Worm (Caenorhabditis elegans): Measurements from ENCODE around the gene lrr-1.
A peak's percentile ranks its signal among the peaks of the same experiment; 100 is the strongest.

lrr-1 gene

DNA sequence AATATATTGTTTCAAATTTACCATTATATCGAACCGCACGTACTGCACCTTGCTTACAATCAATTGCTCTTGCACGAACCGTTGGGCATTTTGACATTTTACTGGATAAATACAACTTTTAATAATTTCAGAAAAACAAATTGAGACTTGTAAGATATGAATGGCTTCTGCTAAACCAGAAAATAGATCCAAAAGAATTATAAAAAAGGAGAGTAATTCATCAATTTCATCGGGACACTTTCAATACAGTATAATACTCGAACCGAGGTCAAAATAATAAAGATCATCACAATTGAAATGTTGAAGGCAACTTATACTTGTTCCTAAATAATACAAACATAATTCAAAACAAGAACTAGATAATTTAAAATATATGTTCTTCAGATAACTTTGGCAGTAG lies 4.6 kb downstream of the lrr-1 start, which contains the start of gene wdr-83:
Gene wdr-83 (minus strand): TSS at position 101 of the 400 bp plus-strand sequence.
- TF ChIP-seq nhr-25 (tag; optimal IDR thresholded peaks at IDR 0.05) (no peak), nhr-237 (tag; optimal IDR thresholded peaks at IDR 0.05) (no peak), nhr-77 (tag; optimal IDR thresholded peaks at IDR 0.05) (no peak), aly-2 (tag; optimal IDR thresholded peaks at IDR 0.05) (no peak), elt-1 (tag; optimal IDR thresholded peaks at IDR 0.05) (no peak), nhr-11 (tag; optimal IDR thresholded peaks at IDR 0.05) (no peak), ceh-16 (tag; optimal IDR thresholded peaks at IDR 0.05) (no peak), C34F6.9 (tag; optimal IDR thresholded peaks at IDR 0.05) (no peak), mdl-1 (tag; optimal IDR thresholded peaks at IDR 0.05) (no peak), sma-3 (GFP tag; optimal IDR thresholded peaks at IDR 0.05) (no peak), ZK546.5 (tag; optimal IDR thresholded peaks at IDR 0.05) (no peak), R02D3.7 (tag; optimal IDR thresholded peaks at IDR 0.05) (no peak), ztf-11 (tag; optimal IDR thresholded peaks at IDR 0.05) (no peak), nhr-23 (tag; optimal IDR thresholded peaks at IDR 0.05) (no peak), mab-5 (tag; optimal IDR thresholded peaks at IDR 0.05) (no peak), blmp-1 (tag; optimal IDR thresholded peaks at IDR 0.05; ENCODE audit: insufficient read depth) (no peak), lin-39 (tag; optimal IDR thresholded peaks at IDR 0.05) (no peak), fos-1 (tag; optimal IDR thresholded peaks at IDR 0.05) (no peak)

DNA sequence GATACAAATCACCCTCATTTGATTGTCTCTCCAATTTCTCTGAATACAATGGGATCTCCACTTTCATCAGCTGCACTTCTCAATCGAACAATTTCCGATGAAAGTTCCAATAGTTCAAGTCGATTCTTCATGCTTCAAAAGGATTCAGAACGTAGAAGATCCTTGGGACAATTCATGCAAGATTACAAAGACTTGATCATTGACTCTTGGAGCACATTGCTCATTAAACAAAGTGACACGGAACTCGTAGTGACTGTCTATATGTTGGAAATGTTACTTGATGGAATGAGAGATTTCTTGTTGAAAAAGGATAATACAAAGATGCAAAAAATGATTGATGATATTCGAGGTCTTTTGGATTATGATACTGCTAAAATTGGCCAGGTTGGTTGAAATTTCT lies 8.3 kb downstream of the lrr-1 start:
- no peak for TF ChIP-seq F13H6.1 (tag; optimal IDR thresholded peaks at IDR 0.05)

DNA sequence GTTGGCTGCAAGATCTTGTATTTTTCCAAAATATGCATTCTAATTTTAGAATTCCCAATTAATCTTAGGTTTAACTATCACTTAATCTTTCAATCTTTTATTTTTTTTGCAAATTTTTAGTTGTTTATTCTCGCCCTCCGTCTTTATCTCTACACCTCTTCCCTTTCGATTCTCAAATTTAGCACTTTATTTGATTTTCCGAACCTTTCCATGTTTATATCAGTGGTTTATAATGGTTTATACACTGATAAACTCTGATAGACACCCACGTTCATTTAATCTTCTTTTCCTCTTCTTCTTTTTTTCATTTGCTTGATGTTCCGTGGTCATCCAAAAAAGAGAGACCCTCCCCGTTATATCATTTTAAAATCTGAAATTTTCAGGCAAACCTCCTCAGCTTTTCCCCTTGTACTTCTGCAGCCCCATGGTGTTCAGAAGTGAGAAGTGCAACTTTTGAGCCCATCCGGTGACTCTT lies 13.8 kb downstream of the lrr-1 start, which contains the start of the genes nsy-1 and F59A6.13:
Gene nsy-1 (plus strand): TSS at position 377 of the 475 bp plus-strand sequence.
Gene F59A6.13 (plus strand): TSS at position 425 of the 475 bp plus-strand sequence.
- TF ChIP-seq ceh-16 (tag; optimal IDR thresholded peaks at IDR 0.05), result no peak
- peak; percentile 35 for TF ChIP-seq sma-9 (GFP tag; optimal IDR thresholded peaks at IDR 0.05)
- TF ChIP-seq sma-9 (tag; optimal IDR thresholded peaks at IDR 0.05), result no peak
- TF ChIP-seq fos-1 (tag; optimal IDR thresholded peaks at IDR 0.05), result peak; percentile 61

DNA sequence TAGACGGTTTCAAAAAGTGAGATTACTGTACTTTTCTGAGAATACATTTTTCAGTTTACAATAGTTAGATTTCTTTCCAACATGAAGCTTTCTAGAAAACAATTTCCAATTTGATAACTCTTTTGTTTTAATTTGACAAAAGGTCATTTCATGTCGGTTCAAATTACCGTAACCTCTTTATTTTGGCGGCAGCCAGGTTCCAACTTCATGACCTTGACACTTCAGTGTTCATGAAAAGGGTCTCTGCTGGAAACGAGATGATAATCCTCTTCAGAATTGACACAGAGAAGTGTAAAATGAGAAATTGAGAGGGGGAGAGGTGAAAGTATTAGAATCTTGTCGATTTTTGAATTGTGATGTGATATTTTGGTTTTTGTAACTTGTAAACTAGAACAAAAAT lies 14.7 kb downstream of the lrr-1 start:
- TF ChIP-seq ztf-11 (tag; optimal IDR thresholded peaks at IDR 0.05) (no peak), ama-1 (optimal IDR thresholded peaks at IDR 0.05) (no peak), nhr-25 (tag; optimal IDR thresholded peaks at IDR 0.05) (peak; percentile 60), fos-1 (tag; optimal IDR thresholded peaks at IDR 0.05) (no peak), ceh-16 (tag; optimal IDR thresholded peaks at IDR 0.05) (no peak), dmd-4 (tag; optimal IDR thresholded peaks at IDR 0.05) (no peak), zag-1 (tag; optimal IDR thresholded peaks at IDR 0.05) (no peak), nhr-129 (tag; optimal IDR thresholded peaks at IDR 0.05) (no peak), blmp-1 (tag; optimal IDR thresholded peaks at IDR 0.05; ENCODE audit: insufficient read depth) (peak; percentile 39), nhr-77 (tag; optimal IDR thresholded peaks at IDR 0.05) (no peak), lin-39 (tag; optimal IDR thresholded peaks at IDR 0.05) (no peak), aly-2 (tag; optimal IDR thresholded peaks at IDR 0.05) (no peak), gmeb-1 (tag; optimal IDR thresholded peaks at IDR 0.05) (no peak), mab-5 (tag; optimal IDR thresholded peaks at IDR 0.05) (no peak), unc-39 (tag; optimal IDR thresholded peaks at IDR 0.05) (no peak), unc-62 (GFP tag; optimal IDR thresholded peaks at IDR 0.05) (no peak)

DNA sequence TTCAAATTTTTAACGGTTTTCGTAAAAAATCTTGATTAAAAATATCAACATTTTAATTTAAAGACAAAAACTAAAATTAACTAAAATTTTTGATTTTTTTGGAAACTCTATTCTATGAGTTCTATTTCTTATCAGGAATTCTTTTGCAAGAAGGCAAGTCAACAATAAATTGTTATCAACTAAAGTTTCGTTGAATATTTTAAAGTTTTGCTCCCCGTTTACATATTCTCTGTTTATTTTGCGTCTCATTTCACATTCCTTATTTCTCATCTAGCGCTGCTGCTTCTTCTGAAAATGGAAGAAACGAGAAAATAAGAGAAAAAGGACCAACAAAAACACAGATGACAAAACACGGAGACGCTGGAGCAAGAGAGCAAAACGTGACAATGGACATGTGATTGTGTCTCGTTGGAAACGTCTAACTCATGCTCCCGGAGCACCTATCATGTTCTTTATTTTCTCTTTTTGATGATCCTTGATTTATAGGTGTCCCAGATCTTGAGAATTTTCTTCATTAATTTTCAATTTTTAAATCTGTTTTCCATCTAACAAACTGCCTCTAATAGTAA lies 15.6 kb downstream of the lrr-1 start:
- peak; percentile 65 for TF ChIP-seq nhr-129 (tag; optimal IDR thresholded peaks at IDR 0.05)
- TF ChIP-seq C34F6.9 (tag; optimal IDR thresholded peaks at IDR 0.05), result peak; percentile 33
- TF ChIP-seq fos-1 (tag; optimal IDR thresholded peaks at IDR 0.05), result peak; percentile 47
- TF ChIP-seq nhr-237 (tag; optimal IDR thresholded peaks at IDR 0.05), result no peak
- TF ChIP-seq sma-3 (GFP tag; optimal IDR thresholded peaks at IDR 0.05), result no peak

DNA sequence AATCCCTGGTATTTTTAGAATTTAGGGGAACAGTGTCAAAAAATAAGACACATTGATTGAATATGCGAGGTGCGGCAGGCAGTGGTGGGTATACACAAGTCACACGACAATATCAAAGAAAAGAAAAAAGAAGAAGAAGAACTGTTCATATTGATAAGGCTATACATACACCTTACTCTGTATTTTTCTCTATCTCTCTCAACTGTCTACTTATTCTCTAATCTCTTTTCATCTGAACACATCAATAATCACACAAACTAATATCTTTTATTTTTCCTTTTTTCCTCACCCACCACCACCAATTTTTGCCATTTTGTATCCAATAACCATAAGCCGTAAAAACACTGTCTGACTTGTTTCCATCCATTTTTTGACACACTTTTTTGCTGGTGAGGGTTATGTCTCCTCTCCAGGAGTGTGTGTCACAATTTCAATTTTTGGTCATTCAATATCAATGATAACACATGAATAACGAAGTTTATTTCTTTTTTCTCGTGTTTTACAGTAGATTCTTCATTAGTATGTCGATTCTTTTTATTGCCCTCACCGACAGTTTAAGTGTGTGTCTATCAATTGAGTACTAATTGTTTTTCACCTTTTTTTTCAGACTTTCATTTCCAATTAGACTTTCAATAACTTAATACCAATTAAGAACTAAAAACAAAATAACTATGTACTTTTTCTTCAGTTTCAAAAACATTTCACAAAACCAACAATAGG lies 16.7 kb downstream of the lrr-1 start:
- peak; percentile 34 for TF ChIP-seq nhr-129 (tag; optimal IDR thresholded peaks at IDR 0.05)
- peak; percentile 34 for TF ChIP-seq sma-3 (GFP tag; optimal IDR thresholded peaks at IDR 0.05)
- peak; percentile 53 for TF ChIP-seq blmp-1 (tag; optimal IDR thresholded peaks at IDR 0.05; ENCODE audit: insufficient read depth)
- TF ChIP-seq crh-2 (tag; optimal IDR thresholded peaks at IDR 0.05), result peak; percentile 68
- TF ChIP-seq Y55F3AM.14 (GFP tag; optimal IDR thresholded peaks at IDR 0.05), result no peak
- no peak for TF ChIP-seq nhr-23 (tag; optimal IDR thresholded peaks at IDR 0.05)
- peak; percentile 54 for TF ChIP-seq nhr-21 (tag; optimal IDR thresholded peaks at IDR 0.05)
- TF ChIP-seq lsy-2 (tag; optimal IDR thresholded peaks at IDR 0.05), result peak in 1 of 2 experiments; percentile 43
- TF ChIP-seq gmeb-1 (tag; optimal IDR thresholded peaks at IDR 0.05), result peak; percentile 9
- peak; percentile 62 for TF ChIP-seq sma-9 (GFP tag; optimal IDR thresholded peaks at IDR 0.05)
- TF ChIP-seq sma-9 (tag; optimal IDR thresholded peaks at IDR 0.05), result no peak
- TF ChIP-seq sem-4 (tag; optimal IDR thresholded peaks at IDR 0.05), result peak; percentile 14
- peak; percentile 79 for TF ChIP-seq fos-1 (tag; optimal IDR thresholded peaks at IDR 0.05)
- no peak for TF ChIP-seq snpc-4 (tag; optimal IDR thresholded peaks at IDR 0.05)
- TF ChIP-seq lin-11 (tag; optimal IDR thresholded peaks at IDR 0.05), result no peak
- peak; percentile 67 for TF ChIP-seq nhr-25 (tag; optimal IDR thresholded peaks at IDR 0.05)
- no peak for TF ChIP-seq C34F6.9 (tag; optimal IDR thresholded peaks at IDR 0.05)

Data from whole organism, L2 larva.